Fruit fly (Drosophila melanogaster) whole organism, prepupa: ENCODE results near the gene NitFhit.
A peak's percentile ranks its signal among the peaks of the same experiment; 100 is the strongest.

Experiments
- Blimp-1 ChIP-seq: fragments of 200-800 bp; sonication (Bioruptor generic); optimal IDR thresholded peaks from 3 replicates; lab custom pipeline; 2017; ENCODE audit warnings: missing biosample characterization, missing genetic modification characterization, mild to moderate bottlenecking, moderate library complexity, missing genetic modification reagents
- CG15336 ChIP-seq: fragments of 200-800 bp; sonication (Bioruptor generic); IDR thresholded peaks from 2 replicates; pipeline ENCODE4 v1.3.6; 2022; ENCODE audit warnings: missing biosample characterization, missing genetic modification characterization
- CG1621 ChIP-seq: fragments of 200-800 bp; sonication (Bioruptor generic); optimal IDR thresholded peaks from 3 replicates; lab custom pipeline; 2018; ENCODE audit warnings: missing biosample characterization, mild to moderate bottlenecking, missing genetic modification characterization
- CG16779 ChIP-seq: fragments of 200-800 bp; sonication (Bioruptor generic); optimal IDR thresholded peaks from 3 replicates; lab custom pipeline; 2017; ENCODE audit warnings: missing biosample characterization, mild to moderate bottlenecking, missing genetic modification characterization
- CG31627 ChIP-seq: fragments of 200-800 bp; sonication (Bioruptor generic); optimal IDR thresholded peaks from 3 replicates; lab custom pipeline; 2016; ENCODE audit warnings: missing biosample characterization, missing genetic modification characterization
- CG34406 ChIP-seq: fragments of 200-800 bp; sonication (Bioruptor generic); optimal IDR thresholded peaks from 3 replicates; lab custom pipeline; 2016; ENCODE audit warnings: missing biosample characterization, missing genetic modification characterization
- CG4318 ChIP-seq: fragments of 200-800 bp; sonication (Bioruptor generic); optimal IDR thresholded peaks from 3 replicates; lab custom pipeline; 2017; ENCODE audit warnings: missing biosample characterization, mild to moderate bottlenecking, missing genetic modification characterization
- CG6163 ChIP-seq: fragments of 200-800 bp; sonication (Bioruptor generic); IDR thresholded peaks from 3 replicates; pipeline ENCODE4 v1.3.6; 2022; ENCODE audit warnings: missing biosample characterization, missing genetic modification characterization
- CG6276 ChIP-seq: fragments of 200-800 bp; sonication (Bioruptor generic); optimal IDR thresholded peaks from 2 replicates; lab custom pipeline; 2017; ENCODE audit warnings: missing biosample characterization, mild to moderate bottlenecking, missing genetic modification characterization
- CG6792 ChIP-seq: fragments of 200-800 bp; sonication (Bioruptor generic); optimal IDR thresholded peaks from 3 replicates; lab custom pipeline; 2016; ENCODE audit warnings: missing biosample characterization, missing genetic modification characterization
- CG6808 ChIP-seq: fragments of 200-800 bp; sonication (Bioruptor generic); optimal IDR thresholded peaks from 3 replicates; lab custom pipeline; 2017; ENCODE audit warnings: missing biosample characterization, missing genetic modification characterization, mild to moderate bottlenecking, moderate library complexity, missing genetic modification reagents
- CG7368 ChIP-seq: fragments of 200-800 bp; sonication (Bioruptor generic); optimal IDR thresholded peaks from 3 replicates; lab custom pipeline; 2016; ENCODE audit warnings: missing biosample characterization, missing genetic modification characterization
- CG8119 ChIP-seq: fragments of 200-800 bp; sonication (Bioruptor generic); IDR thresholded peaks from 3 replicates; pipeline ENCODE4 v1.3.6; 2022; ENCODE audit warnings: missing biosample characterization, missing genetic modification characterization
- CG8632 ChIP-seq: fragments of 200-800 bp; sonication (Bioruptor generic); optimal IDR thresholded peaks from 3 replicates; lab custom pipeline; 2016; ENCODE audit warnings: missing biosample characterization, missing genetic modification characterization
- CG9139 ChIP-seq: fragments of 200-800 bp; sonication (Bioruptor generic); optimal IDR thresholded peaks from 3 replicates; lab custom pipeline; 2017; ENCODE audit warnings: missing biosample characterization, mild to moderate bottlenecking, missing genetic modification characterization
- Eip78C ChIP-seq: fragments of 200-800 bp; sonication (Bioruptor generic); peaks from one replicate; lab custom pipeline; 2016; ENCODE audit warnings: missing biosample characterization, missing genetic modification characterization
- Ets96B ChIP-seq: fragments of 200-800 bp; optimal IDR thresholded peaks from 2 replicates; lab custom pipeline; 2019; ENCODE audit warnings: missing biosample characterization, mild to moderate bottlenecking, missing genetic modification characterization, moderate library complexity
- Hr38 ChIP-seq: sonication (Bioruptor generic); optimal IDR thresholded peaks from 2 replicates; lab custom pipeline; 2016; ENCODE audit warnings: missing biosample characterization, missing genetic modification characterization
- Hr39 ChIP-seq: fragments of 200-800 bp; sonication (Bioruptor generic); optimal IDR thresholded peaks from 2 replicates; lab custom pipeline; 2016; ENCODE audit warnings: missing biosample characterization, missing genetic modification characterization
- Lpt ChIP-seq: fragments of 200-800 bp; sonication (Bioruptor generic); optimal IDR thresholded peaks from 3 replicates; lab custom pipeline; 2016; ENCODE audit warnings: missing biosample characterization, missing genetic modification characterization
- Met ChIP-seq: fragments of 200-800 bp; sonication (Bioruptor generic); optimal IDR thresholded peaks from 3 replicates; lab custom pipeline; 2016; ENCODE audit warnings: missing biosample characterization, missing genetic modification characterization
- Smox ChIP-seq: fragments of 200-800 bp; sonication (Bioruptor generic); optimal IDR thresholded peaks from 3 replicates; lab custom pipeline; 2016; ENCODE audit warnings: missing biosample characterization, missing genetic modification characterization
- Sox14 ChIP-seq: fragments of 200-800 bp; sonication (Bioruptor generic); optimal IDR thresholded peaks from 3 replicates; lab custom pipeline; 2016; ENCODE audit warnings: missing biosample characterization, missing genetic modification characterization
- dsx ChIP-seq: fragments of 200-800 bp; optimal IDR thresholded peaks from 3 replicates; lab custom pipeline; 2019; ENCODE audit warnings: missing biosample characterization, mild to moderate bottlenecking, missing genetic modification characterization, moderate library complexity; ENCODE audit not compliant: poor library complexity, severe bottlenecking
- eg ChIP-seq: fragments of 200-800 bp; sonication (Bioruptor generic); IDR thresholded peaks from 3 replicates; pipeline ENCODE4 v1.3.6; 2022; ENCODE audit warnings: missing biosample characterization, missing genetic modification characterization
- esn ChIP-seq: fragments of 200-800 bp; sonication (Bioruptor generic); optimal IDR thresholded peaks from 2 replicates; lab custom pipeline; 2016; ENCODE audit warnings: missing biosample characterization, mild to moderate bottlenecking, missing genetic modification characterization, moderate library complexity
- fd59A ChIP-seq: fragments of 200-800 bp; sonication (Bioruptor generic); optimal IDR thresholded peaks from 2 replicates; lab custom pipeline; 2017; ENCODE audit warnings: missing biosample characterization, mild to moderate bottlenecking, missing genetic modification characterization, missing genetic modification reagents
- fkh ChIP-seq: fragments of 200-800 bp; sonication (Bioruptor generic); optimal IDR thresholded peaks from 3 replicates; lab custom pipeline; 2017; ENCODE audit warnings: missing biosample characterization, mild to moderate bottlenecking, missing genetic modification characterization, moderate library complexity
- lz ChIP-seq: fragments of 200-800 bp; sonication (Bioruptor generic); optimal IDR thresholded peaks from 3 replicates; lab custom pipeline; 2016; ENCODE audit warnings: missing biosample characterization, missing genetic modification characterization
- net ChIP-seq: fragments of 200-800 bp; sonication (Bioruptor generic); optimal IDR thresholded peaks from 3 replicates; lab custom pipeline; 2016; ENCODE audit warnings: missing biosample characterization, missing genetic modification characterization
- pdm3 ChIP-seq: fragments of 200-800 bp; sonication (Bioruptor generic); optimal IDR thresholded peaks from 3 replicates; lab custom pipeline; 2016; ENCODE audit warnings: missing biosample characterization, missing genetic modification characterization
- spab ChIP-seq: fragments of 200-800 bp; sonication (Bioruptor generic); optimal IDR thresholded peaks from 2 replicates; lab custom pipeline; 2017; ENCODE audit warnings: missing biosample characterization, mild to moderate bottlenecking, missing genetic modification characterization, missing genetic modification reagents
- svp ChIP-seq: fragments of 200-800 bp; sonication (Bioruptor generic); peaks from one replicate; lab custom pipeline; 2016; ENCODE audit warnings: missing biosample characterization, missing genetic modification characterization
- topi ChIP-seq: fragments of 200-800 bp; sonication (Bioruptor generic); optimal IDR thresholded peaks from 3 replicates; lab custom pipeline; 2016; ENCODE audit warnings: missing biosample characterization, missing genetic modification characterization
- vri ChIP-seq: fragments of 200-800 bp; sonication (Bioruptor generic); optimal IDR thresholded peaks from 3 replicates; lab custom pipeline; 2016; ENCODE audit warnings: missing biosample characterization, mild to moderate bottlenecking, missing genetic modification characterization

Gene NitFhit

DNA sequence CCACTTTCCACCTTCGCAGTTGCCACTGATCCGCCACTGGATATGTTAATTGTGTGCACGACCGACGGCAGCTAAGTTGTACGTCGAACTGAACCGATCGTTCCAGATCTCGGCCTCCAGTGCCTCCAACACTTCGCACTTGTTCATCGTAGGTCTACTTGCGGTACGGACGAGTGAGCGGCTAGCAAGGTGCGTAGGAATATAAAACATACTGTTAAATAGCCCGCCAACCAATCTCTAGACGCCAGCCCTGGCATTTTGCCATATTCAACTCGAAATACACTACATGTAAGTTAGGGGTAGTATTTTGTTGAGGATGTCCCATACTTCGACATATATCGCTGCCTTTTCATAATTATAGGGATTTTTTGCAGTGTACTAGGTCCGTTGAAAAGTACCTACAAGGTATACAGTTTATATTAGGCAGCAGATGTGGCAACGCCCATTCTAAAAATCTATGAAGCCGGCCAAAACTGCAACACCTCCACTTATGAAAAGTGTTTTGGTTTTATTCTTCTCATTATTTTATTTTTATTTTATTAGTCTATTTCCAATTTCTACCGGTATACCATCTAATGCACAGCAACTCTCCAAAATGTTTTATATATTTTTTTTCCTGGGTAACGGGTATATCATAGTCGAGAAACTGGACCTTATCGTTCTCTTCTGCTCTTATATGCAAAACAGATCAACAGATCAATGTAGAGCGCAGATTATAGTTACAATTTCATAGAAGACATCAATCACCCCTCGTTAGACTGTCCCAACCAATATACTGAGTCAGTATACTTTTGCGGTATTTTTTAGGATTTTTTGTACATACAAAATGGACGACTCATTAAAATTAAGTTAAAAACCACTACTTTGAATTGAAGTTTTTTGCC lies 19.7 kb downstream of the NitFhit start, which contains the start of the genes pyx and CG33229 (continued):
- TF ChIP-seq spab = peak; percentile 56
- peak; percentile 65 for TF ChIP-seq Blimp-1 (GFP tag; lab: Kevin White, UChicago)
- peak; percentile 88 for TF ChIP-seq esn
- TF ChIP-seq Met (GFP tag; lab: Kevin White, UChicago) = peak; percentile 82
- TF ChIP-seq CG16779 = no peak
- peak; percentile 67 for TF ChIP-seq dsx (GFP tag; lab: Kevin White, UChicago)
- TF ChIP-seq CG34406 = peak; percentile 75
- TF ChIP-seq CG31627 = peak; percentile 92
- peak; percentile 88 for TF ChIP-seq lz
- TF ChIP-seq Ets96B = peak; percentile 70
- peak; percentile 74 for TF ChIP-seq CG6792 (GFP tag; lab: Kevin White, UChicago)
- no peak for TF ChIP-seq CG7368 (GFP tag; lab: Kevin White, UChicago)
- TF ChIP-seq Hr39 = peak; percentile 89
- peak; percentile 86 for TF ChIP-seq pdm3 (GFP tag; lab: Kevin White, UChicago)
- TF ChIP-seq Sox14 = peak; percentile 79
- peak; percentile 93 for TF ChIP-seq svp (GFP tag; lab: Kevin White, UChicago)
- TF ChIP-seq fd59A (GFP tag; lab: Kevin White, UChicago) = peak; percentile 64
- peak; percentile 77 for TF ChIP-seq net (GFP tag; lab: Kevin White, UChicago)
- peak; percentile 65 for TF ChIP-seq Lpt (GFP tag; lab: Kevin White, UChicago)

DNA sequence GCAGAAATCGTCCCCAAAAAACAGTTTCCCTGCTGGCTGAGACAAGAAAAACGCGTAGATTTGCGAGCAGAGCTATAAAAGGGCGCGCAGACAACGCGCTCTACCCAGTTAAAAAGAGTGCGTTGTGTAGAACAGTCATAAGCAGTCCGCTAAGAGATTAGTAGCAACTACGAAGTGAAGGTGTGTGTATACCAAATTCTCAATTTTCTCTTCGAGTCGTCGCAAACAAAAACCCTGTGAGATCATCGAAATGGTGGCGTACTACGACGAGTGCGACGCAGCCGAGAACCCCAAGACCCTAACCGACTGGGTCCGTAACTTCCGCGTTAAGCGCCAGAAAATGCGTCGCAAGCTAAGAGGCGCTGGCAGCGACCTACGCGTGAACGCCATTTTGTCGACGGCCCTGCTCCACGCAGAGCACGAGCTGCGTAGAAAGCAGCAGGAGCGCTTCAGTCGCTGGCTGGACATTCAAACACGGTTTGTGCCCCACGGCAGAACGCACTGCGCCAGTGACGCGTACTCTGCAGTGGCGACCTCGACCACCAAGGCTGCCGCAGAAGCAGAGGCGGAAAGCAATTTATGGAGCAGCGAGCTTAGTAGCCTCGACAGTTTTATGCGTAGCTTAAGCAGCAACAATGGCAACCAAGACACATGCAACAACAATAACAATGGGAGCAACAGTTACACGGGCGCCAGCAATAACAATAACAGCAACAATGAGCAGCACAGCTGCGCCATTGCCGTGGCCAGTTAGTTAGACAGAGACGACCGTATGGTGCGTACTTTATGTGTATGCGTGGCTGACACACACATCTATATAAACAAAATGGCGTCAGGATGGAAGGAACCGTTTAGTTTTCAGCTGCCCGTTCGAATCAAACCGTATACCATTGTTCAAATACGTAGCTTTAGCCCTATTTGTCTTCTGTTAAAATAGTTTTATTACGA lies 20.7 kb downstream of the NitFhit start:
- TF ChIP-seq Met (GFP tag; lab: Kevin White, UChicago) (peak; percentile 1), Smox (GFP tag; lab: Kevin White, UChicago) (no peak), CG4318 (no peak), fkh (GFP tag; lab: Kevin White, UChicago) (peak; percentile 4), svp (GFP tag; lab: Kevin White, UChicago) (peak; percentile 80), CG15336 (GFP tag; lab: Robert Waterston, UW) (peak; percentile 8; the same call in 1 of the 2 replicates), dsx (GFP tag; lab: Kevin White, UChicago) (peak; percentile 63), CG7368 (GFP tag; lab: Kevin White, UChicago) (peak; percentile 26), CG6163 (GFP tag; lab: Robert Waterston, UW) (peak; percentile 39; the same call in 1 of the 3 replicates), CG34406 (no peak), CG6808 (GFP tag; lab: Kevin White, UChicago) (peak; percentile 2), CG8632 (GFP tag; lab: Kevin White, UChicago) (peak; percentile 1), vri (peak; percentile 41), Eip78C (peak; percentile 59), CG1621 (peak; percentile 62), CG9139 (peak; percentile 41), CG6276 (GFP tag; lab: Kevin White, UChicago) (no peak), CG8119 (GFP tag; lab: Robert Waterston, UW) (0 out of 3 replicates have a peak, but pooled peaks have one; percentile 23), topi (GFP tag; lab: Kevin White, UChicago) (peak; percentile 15), Hr38 (no peak), Sox14 (peak; percentile 71), spab (no peak), eg (GFP tag; lab: Robert Waterston, UW) (peak; percentile 42; the same call in 2 of the 3 replicates)
